Worm (Caenorhabditis elegans) whole organism, mixed stage, embryonic: ENCODE data around the gene T02G5.7.

Experiments used
- M03D4.4 ChIP-seq: sonication (generic microtip); optimal IDR thresholded peaks from 2 replicates; lab custom pipeline; 2017; ENCODE audit warnings: mild to moderate bottlenecking, missing genetic modification characterization, missing compliant biosample characterization
- bed-3 ChIP-seq: fragments of 200-800 bp; sonication (Bioruptor generic); optimal IDR thresholded peaks from 3 replicates; lab custom pipeline; 2018; ENCODE audit warnings: mild to moderate bottlenecking, missing genetic modification characterization, moderate library complexity, missing compliant biosample characterization
- blmp-1 ChIP-seq: fragments of 150-350 bp; optimal IDR thresholded peaks from 2 replicates; lab custom pipeline; 2014; ENCODE audit warnings: missing biosample characterization, missing genetic modification characterization
- ceh-83 ChIP-seq: fragments of 200-800 bp; sonication (Bioruptor generic); optimal IDR thresholded peaks from 2 replicates; lab custom pipeline; 2018; ENCODE audit warnings: mild to moderate bottlenecking, missing genetic modification characterization, missing compliant biosample characterization
- ces-1 ChIP-seq: fragments of 150-350 bp; optimal IDR thresholded peaks from 2 replicates; lab custom pipeline; 2014; ENCODE audit warnings: missing biosample characterization, missing genetic modification reagents, missing genetic modification characterization
- cnd-1 ChIP-seq: fragments of 200-800 bp; sonication (Bioruptor generic); optimal IDR thresholded peaks from 2 replicates; lab custom pipeline; 2018; ENCODE audit warnings: mild to moderate bottlenecking, missing genetic modification characterization, missing compliant biosample characterization
- elt-1 ChIP-seq: sonication (generic microtip); optimal IDR thresholded peaks from 2 replicates; lab custom pipeline; 2017; ENCODE audit warnings: missing genetic modification characterization, mild to moderate bottlenecking, missing compliant biosample characterization, antibody characterized with exemption, moderate library complexity, borderline replicate concordance; ENCODE audit not compliant: insufficient read depth
- elt-3 ChIP-seq: fragments of 150-350 bp; optimal IDR thresholded peaks from 2 replicates; lab custom pipeline; 2014; ENCODE audit warnings: missing biosample characterization, missing genetic modification characterization
- flh-1 ChIP-seq: fragments of 200-800 bp; sonication (Bioruptor generic); optimal IDR thresholded peaks from 2 replicates; lab custom pipeline; 2018; ENCODE audit warnings: mild to moderate bottlenecking, missing genetic modification characterization, moderate library complexity, missing compliant biosample characterization
- hlh-1 ChIP-seq: fragments of 150-350 bp; optimal IDR thresholded peaks from 2 replicates; lab custom pipeline; 2014; ENCODE audit warnings: missing biosample characterization, missing genetic modification reagents, missing genetic modification characterization
- lin-13 ChIP-seq: fragments of 150-350 bp; optimal IDR thresholded peaks from 2 replicates; lab custom pipeline; 2014; ENCODE audit warnings: missing biosample characterization, missing genetic modification characterization
- lin-32 ChIP-seq: fragments of 200-800 bp; sonication (Bioruptor generic); optimal IDR thresholded peaks from 2 replicates; lab custom pipeline; 2018; ENCODE audit warnings: mild to moderate bottlenecking, missing genetic modification characterization, missing compliant biosample characterization
- lsy-2 ChIP-seq: fragments of 150-350 bp; optimal IDR thresholded peaks from 2 replicates; lab custom pipeline; 2014; ENCODE audit warnings: missing biosample characterization, missing genetic modification characterization
- mab-5 ChIP-seq: fragments of 150-350 bp; optimal IDR thresholded peaks from 2 replicates; lab custom pipeline; 2014; ENCODE audit warnings: missing biosample characterization, missing genetic modification characterization
- mep-1 ChIP-seq: fragments of 150-350 bp; optimal IDR thresholded peaks from 2 replicates; lab custom pipeline; 2017; ENCODE audit warnings: missing biosample characterization, missing genetic modification reagents, missing genetic modification characterization, inconsistent platforms
- mls-2 ChIP-seq: sonication (generic microtip); optimal IDR thresholded peaks from 2 replicates; lab custom pipeline; 2016; ENCODE audit warnings: mild to moderate bottlenecking, missing genetic modification characterization, moderate library complexity, missing compliant biosample characterization
- nhr-12 ChIP-seq: fragments of 150-350 bp; optimal IDR thresholded peaks from 2 replicates; lab custom pipeline; 2014; ENCODE audit warnings: missing biosample characterization, missing genetic modification characterization
- nhr-2 ChIP-seq: fragments of 150-350 bp; optimal IDR thresholded peaks from 2 replicates; lab custom pipeline; 2014; ENCODE audit warnings: missing biosample characterization, missing genetic modification characterization
- nhr-28 ChIP-seq: fragments of 150-350 bp; optimal IDR thresholded peaks from 2 replicates; lab custom pipeline; 2014; ENCODE audit warnings: missing biosample characterization, missing genetic modification characterization
- nhr-76 ChIP-seq: sonication (generic microtip); optimal IDR thresholded peaks from 2 replicates; lab custom pipeline; 2017; ENCODE audit warnings: missing biosample characterization, missing genetic modification characterization
- pha-4 ChIP-seq: fragments of 150-350 bp; optimal IDR thresholded peaks from 2 replicates; lab custom pipeline; 2018; ENCODE audit warnings: missing biosample characterization, missing genetic modification reagents, missing genetic modification characterization
- snpc-4 ChIP-seq: fragments of 150-350 bp; optimal IDR thresholded peaks from 2 replicates; lab custom pipeline; 2014; ENCODE audit warnings: missing biosample characterization, missing genetic modification characterization
- tbx-8 ChIP-seq: fragments of 200-800 bp; sonication (Bioruptor generic); optimal IDR thresholded peaks from 2 replicates; lab custom pipeline; 2018; ENCODE audit warnings: mild to moderate bottlenecking, missing genetic modification characterization, moderate library complexity, missing compliant biosample characterization
- unc-120 ChIP-seq: sonication (generic microtip); optimal IDR thresholded peaks from 2 replicates; lab custom pipeline; 2017; ENCODE audit warnings: missing genetic modification characterization, missing compliant biosample characterization; ENCODE audit not compliant: poor library complexity, severe bottlenecking
- unc-62 ChIP-seq: fragments of 150-350 bp; optimal IDR thresholded peaks from 2 replicates; lab custom pipeline; 2014; ENCODE audit warnings: missing biosample characterization, missing genetic modification reagents, missing genetic modification characterization
- zip-8 ChIP-seq: fragments of 150-350 bp; optimal IDR thresholded peaks from 2 replicates; lab custom pipeline; 2014; ENCODE audit warnings: missing biosample characterization, missing genetic modification characterization
- ztf-11 ChIP-seq: fragments of 150-350 bp; optimal IDR thresholded peaks from 2 replicates; lab custom pipeline; 2014; ENCODE audit warnings: missing biosample characterization, missing genetic modification characterization

T02G5.7 gene

ce11 chrII:7075564-7076228 is at the start of gene T02G5.7:
Gene T02G5.7, plus strand, starts transcription at chrII:7075614.
- TF ChIP-seq flh-1 (GFP tag; lab: Kevin White, UChicago), result no peak
- TF ChIP-seq elt-3, result no peak
- no peak for TF ChIP-seq unc-62 (GFP tag; lab: Kevin White, UChicago)
- TF ChIP-seq nhr-2 (tag; lab: Kevin White, UChicago), result no peak
- no peak for TF ChIP-seq M03D4.4 (tag; lab: Kevin White, UChicago)
- TF ChIP-seq unc-120 (tag; lab: Kevin White, UChicago), result no peak

ce11 chrII:7029524-7029923 is 45.9 kb upstream of the T02G5.7 start:
- TF ChIP-seq cnd-1, result no peak
- TF ChIP-seq lin-13 (tag; lab: Kevin White, UChicago), result no peak
- TF ChIP-seq nhr-76 (tag; lab: Kevin White, UChicago), result no peak

ce11 chrII:7031137-7031697 is 44.2 kb upstream of the T02G5.7 start:
- TF ChIP-seq mep-1 (tag; lab: Kevin White, UChicago), result no peak
- TF ChIP-seq lsy-2 (tag; lab: Kevin White, UChicago), result no peak
- TF ChIP-seq unc-62 (GFP tag; lab: Kevin White, UChicago), result no peak
- TF ChIP-seq blmp-1, result no peak
- no peak for TF ChIP-seq cnd-1
- no peak for TF ChIP-seq pha-4
- TF ChIP-seq hlh-1 (tag; lab: Kevin White, UChicago), result no peak
- no peak for TF ChIP-seq ceh-83 (GFP tag; lab: Kevin White, UChicago)
- no peak for TF ChIP-seq nhr-76 (tag; lab: Kevin White, UChicago)
- TF ChIP-seq nhr-12 (tag; lab: Kevin White, UChicago), result no peak
- TF ChIP-seq M03D4.4 (tag; lab: Kevin White, UChicago), result no peak
- no peak for TF ChIP-seq lin-13 (tag; lab: Kevin White, UChicago)
- TF ChIP-seq unc-120 (tag; lab: Kevin White, UChicago), result no peak
- TF ChIP-seq mab-5 (tag; lab: Kevin White, UChicago), result no peak
- no peak for TF ChIP-seq snpc-4
- no peak for TF ChIP-seq ztf-11
- no peak for TF ChIP-seq zip-8 (tag; lab: Kevin White, UChicago)
- no peak for TF ChIP-seq ces-1 (GFP tag; lab: Kevin White, UChicago)

ce11 chrII:7037659-7038342 is 37.6 kb upstream of the T02G5.7 start, which contains the start of gene cin-4:
Gene cin-4, plus strand, starts transcription at chrII:7038292.
- TF ChIP-seq ces-1 (GFP tag; lab: Kevin White, UChicago) (no peak), unc-120 (tag; lab: Kevin White, UChicago) (no peak), hlh-1 (tag; lab: Kevin White, UChicago) (no peak), bed-3 (no peak), snpc-4 (no peak), lin-32 (no peak), pha-4 (no peak), flh-1 (GFP tag; lab: Kevin White, UChicago) (no peak), elt-1 (no peak), ztf-11 (no peak), mls-2 (tag; lab: Kevin White, UChicago) (no peak), cnd-1 (no peak)
- TF ChIP-seq, all 35 proteins: peak for 0

ce11 chrII:7049470-7049869 is 25.9 kb upstream of the T02G5.7 start:
- no peak for TF ChIP-seq blmp-1
- TF ChIP-seq nhr-28, result no peak
- TF ChIP-seq nhr-12 (tag; lab: Kevin White, UChicago), result no peak
- TF ChIP-seq elt-3, result no peak
- no peak for TF ChIP-seq pha-4
- TF ChIP-seq unc-120 (tag; lab: Kevin White, UChicago), result no peak
- TF ChIP-seq tbx-8, result no peak
- TF ChIP-seq mep-1 (tag; lab: Kevin White, UChicago), result no peak
- TF ChIP-seq M03D4.4 (tag; lab: Kevin White, UChicago), result no peak
- TF ChIP-seq, all 35 proteins: peak for 0
